Fruit fly (Drosophila melanogaster) whole organism, adult: Measurements from ENCODE around the gene uncNacbeta.

Source experiments
- CG14711 ChIP-seq: fragments of 200-800 bp; sonication (Bioruptor generic); optimal IDR thresholded peaks from 2 replicates; lab custom pipeline; 2018; ENCODE audit warnings: missing biosample characterization, mild to moderate bottlenecking, missing genetic modification characterization, moderate library complexity
- Clk ChIP-seq: fragments of 200-800 bp; sonication (Bioruptor generic); optimal IDR thresholded peaks from 2 replicates; lab custom pipeline; 2017; ENCODE audit warnings: missing biosample characterization, missing genetic modification characterization
- Crg-1 ChIP-seq: fragments of 200-800 bp; sonication (Bioruptor generic); optimal IDR thresholded peaks from 2 replicates; lab custom pipeline; 2016; ENCODE audit warnings: missing biosample characterization, missing genetic modification characterization
- Mnt ChIP-seq: fragments of 200-800 bp; sonication (Bioruptor generic); optimal IDR thresholded peaks from 2 replicates; lab custom pipeline; 2016; ENCODE audit warnings: missing biosample characterization, mild to moderate bottlenecking, missing genetic modification characterization
- cnc ChIP-seq, 2 experiments: fragments of >200 bp; optimal IDR thresholded peaks; 2 replicates each; lab custom pipeline; 2017

- TF ChIP-seq Clk (GFP tag; lab: Kevin White, UChicago) = no peak
- no peak for TF ChIP-seq CG14711 (tag; lab: Kevin White, UChicago)
- TF ChIP-seq cnc (optimal IDR thresholded peaks at IDR 0.05; lab: Kevin White, UChicago) = no peak
- TF ChIP-seq Mnt = no peak
- no peak for TF ChIP-seq Crg-1 (GFP tag; lab: Kevin White, UChicago)
Observed at dm6 chr2L:525547-526180, 38.0 kb downstream of the uncNacbeta start.
